Worm (Caenorhabditis elegans) whole organism, late embryonic: ENCODE measurements around the gene mab-21.

Experiments used
- ceh-14 ChIP-seq: sonication (generic microtip); optimal IDR thresholded peaks from 2 replicates; lab custom pipeline; 2016; ENCODE audit warnings: missing genotype, missing genetic modification characterization, missing compliant biosample characterization
- ceh-30 ChIP-seq: fragments of 150-350 bp; optimal IDR thresholded peaks from 2 replicates; lab custom pipeline; 2014; ENCODE audit warnings: missing biosample characterization, missing genetic modification characterization
- eyg-1 ChIP-seq: sonication (generic microtip); optimal IDR thresholded peaks from 2 replicates; lab custom pipeline; 2016; ENCODE audit warnings: missing genotype, missing genetic modification characterization, missing compliant biosample characterization
- fkh-6 ChIP-seq: sonication (generic microtip); optimal IDR thresholded peaks from 2 replicates; lab custom pipeline; 2016; ENCODE audit warnings: missing genetic modification characterization, missing compliant biosample characterization
- nhr-11 ChIP-seq: fragments of 150-350 bp; optimal IDR thresholded peaks from 2 replicates; lab custom pipeline; 2014; ENCODE audit warnings: missing biosample characterization, missing genetic modification characterization
- pha-4 ChIP-seq: fragments of 150-350 bp; optimal IDR thresholded peaks from 2 replicates; lab custom pipeline; 2018; ENCODE audit warnings: missing biosample characterization, missing genetic modification reagents, missing genetic modification characterization

ce11 chrIII:4600139-4600762, at the start of gene mab-21:
- TF ChIP-seq pha-4 (tag; lab: Kevin White, UChicago) (no peak), ceh-14 (tag; lab: Kevin White, UChicago) (no peak), fkh-6 (tag; lab: Kevin White, UChicago) (no peak), nhr-11 (tag; lab: Kevin White, UChicago) (no peak), eyg-1 (tag; lab: Kevin White, UChicago) (no peak), ceh-30 (no peak)
